ENCODE assay signal across 2 fruit fly cellular contexts in the genomic region with DNA sequence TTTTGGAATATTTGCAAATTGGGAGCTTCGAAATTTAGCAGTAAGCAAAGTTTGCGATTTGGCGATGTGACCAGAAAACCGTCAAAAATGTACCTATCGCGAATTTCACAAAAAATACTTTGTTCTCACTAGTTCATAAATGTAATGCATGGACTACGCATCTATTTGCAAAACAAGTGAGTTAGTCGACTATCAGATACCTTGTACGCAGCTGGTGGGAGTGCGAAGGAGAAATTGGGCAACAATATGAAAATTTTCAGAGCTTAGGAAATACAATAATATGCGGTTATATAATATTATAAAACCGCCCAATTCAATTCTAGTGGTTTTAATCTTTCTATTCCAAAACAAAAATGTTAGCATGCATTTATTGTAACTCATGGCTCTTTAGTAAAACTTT.
A peak's percentile ranks its signal among the peaks of the same experiment; 100 is the strongest.
TF ChIP-seq lines count a peak whose summit lies in the region.

A gene (minus strand): TSS at position 73 of the 400 bp plus-strand sequence.

TF ChIP-seq in whole organism, embryonic, 481 proteins besides CTCF, POLR2A, EP300 and RAD21 (continued from another document and continues in another):
- TF ChIP-seq Fer3 (tag; optimal IDR thresholded peaks at IDR 0.05; lab: Kevin White, UChicago) (peak; percentile 25), CG12155 (GFP tag; optimal IDR thresholded peaks at IDR 0.05; lab: Kevin White, UChicago) (peak; percentile 21), CG17361 (GFP tag; IDR thresholded peaks at IDR 0.05; lab: Robert Waterston, UW) (no peak), CG9797 (GFP tag; optimal IDR thresholded peaks at IDR 0.05; lab: Kevin White, UChicago) (peak; percentile 34), nmo (GFP tag; optimal IDR thresholded peaks at IDR 0.05; lab: Kevin White, UChicago) (peak; percentile 45), CG9727 (GFP tag; optimal IDR thresholded peaks at IDR 0.05; lab: Kevin White, UChicago) (peak; percentile 8), sens (GFP tag; lab: Kevin White, UChicago) (peak; percentile 77), knrl (GFP tag; IDR thresholded peaks at IDR 0.05; lab: Robert Waterston, UW; ENCODE audit: partially characterized antibody) (peak; percentile 54; the same call in 2 of the 3 replicates), Doc3 (GFP tag; IDR thresholded peaks at IDR 0.05; lab: Robert Waterston, UW; ENCODE audit: partially characterized antibody) (no peak), CG2202 (tag; optimal IDR thresholded peaks at IDR 0.05; lab: Kevin White, UChicago) (no peak), CG7963 (GFP tag; IDR thresholded peaks at IDR 0.05; lab: Robert Waterston, UW; ENCODE audit: partially characterized antibody) (peak; percentile 96), pum (GFP tag; optimal IDR thresholded peaks at IDR 0.05; lab: Kevin White, UChicago) (peak; percentile 4), CG11456 (GFP tag; IDR thresholded peaks at IDR 0.05; lab: Robert Waterston, UW) (no peak), ranshi (GFP tag; IDR thresholded peaks at IDR 0.05; lab: Robert Waterston, UW) (0 out of 2 replicates have a peak, but pooled peaks have one; percentile 18), Scr (GFP tag; IDR thresholded peaks at IDR 0.05; lab: Robert Waterston, UW; ENCODE audit: partially characterized antibody) (peak; percentile 68; the same call in 1 of the 2 replicates), CG1233 (GFP tag; optimal IDR thresholded peaks at IDR 0.05; lab: Kevin White, UChicago) (peak; percentile 21), D19A (tag; optimal IDR thresholded peaks at IDR 0.05; lab: Kevin White, UChicago) (no peak), CG34224 (GFP tag; IDR thresholded peaks at IDR 0.05; lab: Robert Waterston, UW; ENCODE audit: partially characterized antibody) (peak; percentile 74), amos (GFP tag; IDR thresholded peaks at IDR 0.05; lab: Robert Waterston, UW; ENCODE audit: partially characterized antibody) (peak; percentile 68), CG9817 (tag; optimal IDR thresholded peaks at IDR 0.05; lab: Kevin White, UChicago) (no peak), lab (GFP tag; optimal IDR thresholded peaks at IDR 0.05; lab: Kevin White, UChicago) (no peak), CG30403 (GFP tag; optimal IDR thresholded peaks at IDR 0.05; lab: Kevin White, UChicago) (peak; percentile 39), Dbx (GFP tag; IDR thresholded peaks at IDR 0.05; lab: Robert Waterston, UW) (0 out of 3 replicates have a peak, but pooled peaks have one; percentile 55), Sry-β (GFP tag; optimal IDR thresholded peaks at IDR 0.05; lab: Kevin White, UChicago) (no peak), CG9609 (GFP tag; optimal IDR thresholded peaks at IDR 0.05; lab: Kevin White, UChicago) (peak; percentile 21), Elba2 (GFP tag; optimal IDR thresholded peaks at IDR 0.05; lab: Kevin White, UChicago) (peak; percentile 40), ap (GFP tag; IDR thresholded peaks at IDR 0.05; lab: Robert Waterston, UW) (0 out of 2 replicates have a peak, but pooled peaks have one; percentile 21), CG13424 (tag; optimal IDR thresholded peaks at IDR 0.05; lab: Kevin White, UChicago) (peak; percentile 5), unc-4 (GFP tag; IDR thresholded peaks at IDR 0.05; lab: Robert Waterston, UW; ENCODE audit: partially characterized antibody) (peak; percentile 53), CG6791 (GFP tag; IDR thresholded peaks at IDR 0.05; lab: Robert Waterston, UW; ENCODE audit: partially characterized antibody) (peak; percentile 95), Asciz (GFP tag; optimal IDR thresholded peaks at IDR 0.05; lab: Kevin White, UChicago) (no peak), bab2 (GFP tag; optimal IDR thresholded peaks at IDR 0.05; lab: Kevin White, UChicago) (no peak), dpn (GFP tag; optimal IDR thresholded peaks at IDR 0.05; lab: Kevin White, UChicago) (peak; percentile 50 to 56), CG16815 (GFP tag; optimal IDR thresholded peaks at IDR 0.05; lab: Kevin White, UChicago) (peak; percentile 1), CG1602 (GFP tag; optimal IDR thresholded peaks at IDR 0.05; lab: Kevin White, UChicago) (peak; percentile 31), tgo (GFP tag; IDR thresholded peaks at IDR 0.05; lab: Robert Waterston, UW) (no peak), stwl (tag; optimal IDR thresholded peaks at IDR 0.05; lab: Kevin White, UChicago) (peak; percentile 46), CG4617 (GFP tag; optimal IDR thresholded peaks at IDR 0.05; lab: Kevin White, UChicago; ENCODE audit: borderline replicate concordance) (no peak), Dref (GFP tag; IDR thresholded peaks at IDR 0.05; lab: Robert Waterston, UW) (peak; percentile 9; the same call in 1 of the 2 replicates), bowl (GFP tag; IDR thresholded peaks at IDR 0.05; lab: Robert Waterston, UW) (no peak), Max (GFP tag; optimal IDR thresholded peaks at IDR 0.05; lab: Kevin White, UChicago) (peak; percentile 62), CG2120 (GFP tag; optimal IDR thresholded peaks at IDR 0.05; lab: Kevin White, UChicago) (peak; percentile 69), CG14014 (GFP tag; IDR thresholded peaks at IDR 0.05; lab: Robert Waterston, UW) (peak; percentile 49; the same call in 1 of the 2 replicates), shn (GFP tag; optimal IDR thresholded peaks at IDR 0.05; lab: Kevin White, UChicago) (no peak), CG10267 (tag; optimal IDR thresholded peaks at IDR 0.05; lab: Kevin White, UChicago) (peak; percentile 7), CG9932 (GFP tag; IDR thresholded peaks at IDR 0.05; lab: Robert Waterston, UW) (peak; percentile 52), lbe (GFP tag; optimal IDR thresholded peaks at IDR 0.05; lab: Kevin White, UChicago) (no peak), CG13296 (GFP tag; optimal IDR thresholded peaks at IDR 0.05; lab: Kevin White, UChicago) (peak; percentile 15), lilli (GFP tag; optimal IDR thresholded peaks at IDR 0.05; lab: Kevin White, UChicago) (peak; percentile 65), nerfin-2 (GFP tag; IDR thresholded peaks at IDR 0.05; lab: Robert Waterston, UW; ENCODE audit: partially characterized antibody) (peak; percentile 96), Bgb (GFP tag; IDR thresholded peaks at IDR 0.05; lab: Robert Waterston, UW; ENCODE audit: partially characterized antibody) (peak; percentile 93), Dip3 (GFP tag; optimal IDR thresholded peaks at IDR 0.05; lab: Kevin White, UChicago) (peak; percentile 55), vnd (GFP tag; IDR thresholded peaks at IDR 0.05; lab: Robert Waterston, UW; ENCODE audit: partially characterized antibody) (peak; percentile 84), hbn (GFP tag; IDR thresholded peaks at IDR 0.05; lab: Robert Waterston, UW; ENCODE audit: partially characterized antibody) (0 out of 2 replicates have a peak, but pooled peaks have one; percentile 22), tin (GFP tag; optimal IDR thresholded peaks at IDR 0.05; lab: Kevin White, UChicago) (no peak), mam (GFP tag; optimal IDR thresholded peaks at IDR 0.05; lab: Kevin White, UChicago) (peak; percentile 39), bbx (GFP tag; IDR thresholded peaks at IDR 0.05; lab: Robert Waterston, UW; ENCODE audit: partially characterized antibody) (peak; percentile 82), Ets65A (GFP tag; lab: Kevin White, UChicago) (peak; percentile 32)

TF ChIP-seq in whole organism, prepupa, 60 proteins besides CTCF, POLR2A, EP300 and RAD21 (continued from another document):
- TF ChIP-seq topi (GFP tag; optimal IDR thresholded peaks at IDR 0.05; lab: Kevin White, UChicago) (no peak), svp (GFP tag; lab: Kevin White, UChicago) (no peak), CG3919 (GFP tag; optimal IDR thresholded peaks at IDR 0.05; lab: Kevin White, UChicago) (no peak), Sox102F (GFP tag; optimal IDR thresholded peaks at IDR 0.05; lab: Kevin White, UChicago) (no peak), dsx (GFP tag; optimal IDR thresholded peaks at IDR 0.05; lab: Kevin White, UChicago; ENCODE audit: poor library complexity, severe bottlenecking) (peak; percentile 0), CG8632 (GFP tag; optimal IDR thresholded peaks at IDR 0.05; lab: Kevin White, UChicago) (no peak), CG8319 (GFP tag; optimal IDR thresholded peaks at IDR 0.05; lab: Kevin White, UChicago) (no peak), OdsH (GFP tag; optimal IDR thresholded peaks at IDR 0.05; lab: Kevin White, UChicago) (no peak), Ets21C (GFP tag; optimal IDR thresholded peaks at IDR 0.05; lab: Kevin White, UChicago) (no peak), Gug (GFP tag; IDR thresholded peaks at IDR 0.05; lab: Robert Waterston, UW) (no peak), CG11762 (GFP tag; optimal IDR thresholded peaks at IDR 0.05; lab: Kevin White, UChicago; ENCODE audit: insufficient read depth) (no peak), CG6808 (GFP tag; optimal IDR thresholded peaks at IDR 0.05; lab: Kevin White, UChicago) (no peak), CG4318 (GFP tag; optimal IDR thresholded peaks at IDR 0.05; lab: Kevin White, UChicago) (no peak), fkh (GFP tag; optimal IDR thresholded peaks at IDR 0.05; lab: Kevin White, UChicago) (no peak), CG3032 (tag; optimal IDR thresholded peaks at IDR 0.05; lab: Kevin White, UChicago) (peak; percentile 47), Hr4 (GFP tag; optimal IDR thresholded peaks at IDR 0.05; lab: Kevin White, UChicago) (no peak), net (GFP tag; optimal IDR thresholded peaks at IDR 0.05; lab: Kevin White, UChicago) (no peak), fd59A (GFP tag; optimal IDR thresholded peaks at IDR 0.05; lab: Kevin White, UChicago) (no peak), Smox (GFP tag; optimal IDR thresholded peaks at IDR 0.05; lab: Kevin White, UChicago) (no peak), vri (GFP tag; optimal IDR thresholded peaks at IDR 0.05; lab: Kevin White, UChicago) (no peak), CG10669 (GFP tag; optimal IDR thresholded peaks at IDR 0.05; lab: Kevin White, UChicago) (no peak), lz (GFP tag; optimal IDR thresholded peaks at IDR 0.05; lab: Kevin White, UChicago) (peak; percentile 53), Ets96B (tag; optimal IDR thresholded peaks at IDR 0.05; lab: Kevin White, UChicago) (no peak), cyc (GFP tag; optimal IDR thresholded peaks at IDR 0.05; lab: Kevin White, UChicago) (peak; percentile 51), Eip78C (GFP tag; lab: Kevin White, UChicago) (peak; percentile 85), CG6854 (GFP tag; optimal IDR thresholded peaks at IDR 0.05; lab: Kevin White, UChicago) (no peak), Lpt (GFP tag; optimal IDR thresholded peaks at IDR 0.05; lab: Kevin White, UChicago) (no peak), CG32006 (GFP tag; optimal IDR thresholded peaks at IDR 0.05; lab: Kevin White, UChicago) (no peak), fd85E (GFP tag; optimal IDR thresholded peaks at IDR 0.05; lab: Kevin White, UChicago) (no peak), CG6163 (GFP tag; IDR thresholded peaks at IDR 0.05; lab: Robert Waterston, UW) (peak; percentile 54; the same call in 2 of the 3 replicates), salr (GFP tag; optimal IDR thresholded peaks at IDR 0.05; lab: Kevin White, UChicago) (no peak), ss (GFP tag; optimal IDR thresholded peaks at IDR 0.05; lab: Kevin White, UChicago) (no peak), Eip93F (GFP tag; optimal IDR thresholded peaks at IDR 0.05; lab: Kevin White, UChicago) (no peak), eg (GFP tag; IDR thresholded peaks at IDR 0.05; lab: Robert Waterston, UW) (no peak), CG7368 (GFP tag; optimal IDR thresholded peaks at IDR 0.05; lab: Kevin White, UChicago) (no peak), Eip75B (GFP tag; optimal IDR thresholded peaks at IDR 0.05; lab: Kevin White, UChicago) (no peak), dac (GFP tag; optimal IDR thresholded peaks at IDR 0.05; lab: Kevin White, UChicago) (no peak), CG6276 (GFP tag; optimal IDR thresholded peaks at IDR 0.05; lab: Kevin White, UChicago) (no peak), Hr38 (GFP tag; optimal IDR thresholded peaks at IDR 0.05; lab: Kevin White, UChicago) (no peak), achi (GFP tag; optimal IDR thresholded peaks at IDR 0.05; lab: Kevin White, UChicago) (no peak)
